Fruit fly (Drosophila melanogaster) whole organism, wandering third instar larva: ENCODE results near the gene CG17124.

Experiments
- CG32264 ChIP-seq: fragments of 200-800 bp; sonication (Bioruptor generic); optimal IDR thresholded peaks from 2 replicates; lab custom pipeline; 2016; ENCODE audit warnings: missing biosample characterization, missing genetic modification characterization
- CG9705 ChIP-seq: fragments of 200-800 bp; sonication (Bioruptor generic); optimal IDR thresholded peaks from 2 replicates; lab custom pipeline; 2018; ENCODE audit warnings: missing biosample characterization, mild to moderate bottlenecking, missing genetic modification characterization
- CrebA ChIP-seq: fragments of 200-800 bp; sonication (Bioruptor generic); optimal IDR thresholded peaks from 2 replicates; lab custom pipeline; 2016; ENCODE audit warnings: missing biosample characterization, mild to moderate bottlenecking, missing genetic modification characterization, borderline replicate concordance
- Dfd ChIP-seq: fragments of >200 bp; optimal IDR thresholded peaks from 2 replicates; lab custom pipeline; 2017; ENCODE audit warnings: missing biosample characterization, missing genetic modification characterization
- Dif ChIP-seq: fragments of 200-275, 200-300 bp; sonication (Bioruptor generic); optimal IDR thresholded peaks from 2 replicates; lab custom pipeline; 2018; ENCODE audit warnings: missing biosample characterization, missing genetic modification characterization; ENCODE audit not compliant: partially characterized antibody
- GATAd ChIP-seq: sonication (Bioruptor generic); optimal IDR thresholded peaks from 2 replicates; lab custom pipeline; 2016; ENCODE audit warnings: missing biosample characterization, missing genetic modification characterization
- HLH106 ChIP-seq: fragments of 200-800 bp; optimal IDR thresholded peaks from 3 replicates; lab custom pipeline; 2019; ENCODE audit warnings: missing biosample characterization, mild to moderate bottlenecking, missing genetic modification characterization, moderate library complexity
- Hr83 ChIP-seq: fragments of 200-300 bp; sonication (Bioruptor generic); optimal IDR thresholded peaks from 2 replicates; lab custom pipeline; 2016; ENCODE audit warnings: missing biosample characterization, mild to moderate bottlenecking, missing genetic modification characterization, moderate library complexity; ENCODE audit not compliant: poor library complexity, severe bottlenecking
- Mio ChIP-seq: sonication (Bioruptor generic); optimal IDR thresholded peaks from 2 replicates; lab custom pipeline; 2016; ENCODE audit warnings: missing biosample characterization, missing genetic modification characterization
- Myc ChIP-seq: fragments of >200 bp; optimal IDR thresholded peaks from 2 replicates; lab custom pipeline; 2017
- Rel ChIP-seq, 2 experiments: fragments of 200-800 bp; sonication (Bioruptor generic) in 1 of 2; optimal IDR thresholded peaks; 2 replicates in 1 of 2; 3 replicates in 1 of 2; lab custom pipeline; 2016 to 2019; ENCODE audit warnings: mild to moderate bottlenecking in 2 of 2, missing biosample characterization in 2 of 2, missing genetic modification characterization in 2 of 2, moderate library complexity in 1 of 2
- Sp1 ChIP-seq: fragments of 200-800 bp; sonication (Bioruptor generic); optimal IDR thresholded peaks from 3 replicates; lab custom pipeline; 2019; ENCODE audit warnings: missing biosample characterization, mild to moderate bottlenecking, missing genetic modification characterization, moderate library complexity
- Vsx2 ChIP-seq: fragments of 200-300, 225-300 bp; sonication (Bioruptor generic); optimal IDR thresholded peaks from 2 replicates; lab custom pipeline; 2018; ENCODE audit warnings: missing biosample characterization, missing genetic modification characterization; ENCODE audit not compliant: partially characterized antibody
- brk ChIP-seq: fragments of 200-800 bp; sonication (Bioruptor generic); optimal IDR thresholded peaks from 2 replicates; lab custom pipeline; 2016; ENCODE audit warnings: missing biosample characterization, mild to moderate bottlenecking, missing genetic modification characterization
- dmrt93B ChIP-seq: fragments of 200-800 bp; sonication (Bioruptor generic); optimal IDR thresholded peaks from 2 replicates; lab custom pipeline; 2018; ENCODE audit warnings: missing biosample characterization, mild to moderate bottlenecking, missing genetic modification characterization
- ey ChIP-seq: fragments of 200-800 bp; sonication (Bioruptor generic); optimal IDR thresholded peaks from 2 replicates; lab custom pipeline; 2016; ENCODE audit warnings: missing biosample characterization, missing genetic modification characterization
- foxo ChIP-seq, 2 experiments: fragments of 200-800 bp; sonication (Bioruptor generic); optimal IDR thresholded peaks; 2 replicates in 1 of 2; 3 replicates in 1 of 2; lab custom pipeline; 2016 to 2017; ENCODE audit warnings: missing biosample characterization in 2 of 2, missing genetic modification characterization in 2 of 2
- fru ChIP-seq: fragments of 200-800 bp; sonication (Bioruptor generic); optimal IDR thresholded peaks from 3 replicates; lab custom pipeline; 2016; ENCODE audit warnings: missing biosample characterization, mild to moderate bottlenecking, missing genetic modification characterization
- h ChIP-seq: fragments of 200-800 bp; sonication (Bioruptor generic); optimal IDR thresholded peaks from 3 replicates; lab custom pipeline; 2016; ENCODE audit warnings: missing biosample characterization, mild to moderate bottlenecking, missing genetic modification characterization
- lola ChIP-seq: fragments of >200 bp; optimal IDR thresholded peaks from 2 replicates; lab custom pipeline; 2017; ENCODE audit warnings: missing biosample characterization, missing genetic modification characterization
- rgr ChIP-seq: fragments of 200-800 bp; sonication (Bioruptor generic); optimal IDR thresholded peaks from 3 replicates; lab custom pipeline; 2016; ENCODE audit warnings: missing biosample characterization, mild to moderate bottlenecking, missing genetic modification characterization
- sage ChIP-seq: fragments of 200-800 bp; sonication (Bioruptor generic); optimal IDR thresholded peaks from 2 replicates; lab custom pipeline; 2016; ENCODE audit warnings: missing biosample characterization, mild to moderate bottlenecking, missing genetic modification characterization
- sv ChIP-seq: fragments of 200-800 bp; sonication (Bioruptor generic); optimal IDR thresholded peaks from 3 replicates; lab custom pipeline; 2016; ENCODE audit warnings: missing biosample characterization, missing genetic modification characterization
- tai ChIP-seq: sonication (Bioruptor generic); optimal IDR thresholded peaks from 2 replicates; lab custom pipeline; 2016; ENCODE audit warnings: missing biosample characterization, missing genetic modification characterization
- usp ChIP-seq: fragments of >200 bp; optimal IDR thresholded peaks from 2 replicates; lab custom pipeline; 2017; ENCODE audit warnings: missing biosample characterization, missing genetic modification characterization

The CG17124 gene

dm6 chr2L:10753618-10754017 lies 2.5 kb downstream of the CG17124 start:
- TF ChIP-seq Hr83 (GFP tag; lab: Kevin White, UChicago), result no peak

DNA sequence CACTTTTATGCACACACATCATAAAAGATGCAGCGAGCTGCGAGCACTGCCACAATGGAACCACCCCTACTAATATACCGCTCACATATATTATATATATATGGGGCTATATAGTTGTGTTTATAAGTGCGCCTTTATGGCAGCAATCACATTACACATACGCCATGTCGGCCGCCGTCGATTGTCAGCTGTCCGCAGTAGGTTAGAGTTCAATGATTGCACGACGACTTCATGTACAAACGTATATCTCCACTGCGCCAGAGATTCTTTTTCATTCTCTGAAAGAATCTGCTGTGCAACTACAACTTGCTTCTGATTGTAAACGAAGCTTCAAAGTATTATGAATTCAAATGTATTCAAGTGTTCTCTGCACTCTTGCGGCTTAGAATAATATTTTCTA lies 3.5 kb downstream of the CG17124 start:
- TF ChIP-seq foxo (GFP tag; optimal IDR thresholded peaks at IDR 0.05; lab: Kevin White, UChicago) (no peak), usp (GFP tag; lab: Kevin White, UChicago) (no peak), Hr83 (GFP tag; lab: Kevin White, UChicago) (no peak), Rel (GFP tag; optimal IDR thresholded peaks at IDR 0.05; lab: Kevin White, UChicago) (no peak), Rel (tag; optimal IDR thresholded peaks at IDR 0.05; lab: Kevin White, UChicago) (no peak), GATAd (GFP tag; lab: Kevin White, UChicago) (no peak), Mio (GFP tag; lab: Kevin White, UChicago) (no peak), fru (GFP tag; lab: Kevin White, UChicago) (no peak), Myc (lab: Kevin White, UChicago) (no peak)

DNA sequence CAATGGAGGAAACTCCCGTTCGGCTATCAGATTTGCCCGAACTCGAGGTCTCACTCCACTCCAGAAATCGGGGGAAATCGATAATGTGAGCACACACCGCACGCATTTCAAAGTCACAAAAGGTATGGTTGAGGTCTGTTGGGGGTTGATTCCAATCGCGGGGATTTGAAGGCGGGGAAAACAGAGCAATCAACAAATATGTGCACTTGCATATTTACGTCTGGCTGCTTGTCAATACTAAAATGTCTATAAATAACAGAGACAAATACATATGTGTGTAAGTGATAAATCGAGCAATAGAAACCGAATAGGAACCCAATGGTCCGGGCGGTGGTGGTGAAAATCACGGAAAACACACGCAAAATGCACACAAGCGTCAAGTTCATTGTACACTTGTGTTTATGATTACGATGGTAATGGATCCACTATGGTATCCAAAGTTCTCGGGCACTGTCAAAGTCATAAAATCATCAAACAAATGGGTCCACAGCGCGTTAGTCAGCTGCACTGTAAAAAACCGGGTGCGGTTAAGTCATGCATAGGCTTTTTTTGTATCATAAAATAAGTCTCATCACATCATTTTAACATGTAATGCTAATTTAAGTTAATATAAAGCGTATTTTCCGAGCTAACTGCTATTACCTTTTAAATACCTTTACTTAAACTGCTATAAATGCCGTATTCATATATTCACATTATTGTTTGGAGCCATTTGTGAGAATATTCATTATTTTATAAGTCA lies 4.1 kb downstream of the CG17124 start:
- TF ChIP-seq GATAd (GFP tag; lab: Kevin White, UChicago) (no peak), sv (GFP tag; lab: Kevin White, UChicago) (peak; percentile 33)

DNA sequence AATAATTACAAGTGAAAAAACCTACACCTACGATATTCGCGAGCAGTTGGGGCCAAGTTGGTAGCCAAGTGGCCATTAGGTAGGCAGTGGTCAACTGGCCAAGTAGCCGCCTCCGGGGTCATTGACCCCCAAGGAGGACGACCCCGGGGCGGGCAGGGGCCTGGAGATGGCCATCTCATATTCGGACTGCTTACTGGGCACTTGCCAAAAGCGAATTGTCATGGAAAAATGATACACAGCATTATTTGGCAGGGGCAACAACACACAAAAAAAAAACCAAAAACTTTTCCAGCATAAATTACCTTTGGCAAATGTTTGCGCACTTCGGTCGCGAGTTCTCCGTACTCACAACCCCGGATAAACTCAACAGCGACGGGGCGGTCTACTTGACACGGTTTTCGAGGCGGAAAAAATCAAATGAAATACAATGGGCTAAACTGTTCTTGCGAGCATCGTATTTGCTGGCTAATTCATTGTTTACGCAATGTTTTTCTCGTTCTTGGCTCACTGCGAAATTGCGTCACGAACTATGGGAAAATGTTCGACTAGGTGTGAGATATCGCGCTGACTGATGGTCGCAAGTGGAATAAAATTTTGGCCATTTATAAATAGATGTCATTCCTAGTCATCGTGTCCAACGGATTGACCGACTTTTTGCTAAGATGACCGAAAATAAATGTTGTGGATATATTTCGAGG lies 5.1 kb downstream of the CG17124 start:
- no peak for TF ChIP-seq CG9705
- TF ChIP-seq Dif (GFP tag; lab: Kevin White, UChicago), result no peak
- no peak for TF ChIP-seq Mio (GFP tag; lab: Kevin White, UChicago)
- no peak for TF ChIP-seq tai (GFP tag; lab: Kevin White, UChicago)
- no peak for TF ChIP-seq Dfd (GFP tag; lab: Kevin White, UChicago)
- TF ChIP-seq CG32264, result no peak
- TF ChIP-seq brk, result no peak
- no peak for TF ChIP-seq Myc (lab: Kevin White, UChicago)
- no peak for TF ChIP-seq Sp1
- TF ChIP-seq Hr83 (GFP tag; lab: Kevin White, UChicago), result no peak
- no peak for TF ChIP-seq HLH106 (tag; lab: Kevin White, UChicago)
- no peak for TF ChIP-seq usp (GFP tag; lab: Kevin White, UChicago)
- TF ChIP-seq lola, result no peak
- no peak for TF ChIP-seq Vsx2
- no peak for TF ChIP-seq sv (GFP tag; lab: Kevin White, UChicago)
- no peak for TF ChIP-seq rgr (GFP tag; lab: Kevin White, UChicago)
- no peak for TF ChIP-seq Rel (GFP tag; optimal IDR thresholded peaks at IDR 0.05; lab: Kevin White, UChicago)
- no peak for TF ChIP-seq Rel (tag; optimal IDR thresholded peaks at IDR 0.05; lab: Kevin White, UChicago)
- TF ChIP-seq sage (GFP tag; lab: Kevin White, UChicago), result no peak

DNA sequence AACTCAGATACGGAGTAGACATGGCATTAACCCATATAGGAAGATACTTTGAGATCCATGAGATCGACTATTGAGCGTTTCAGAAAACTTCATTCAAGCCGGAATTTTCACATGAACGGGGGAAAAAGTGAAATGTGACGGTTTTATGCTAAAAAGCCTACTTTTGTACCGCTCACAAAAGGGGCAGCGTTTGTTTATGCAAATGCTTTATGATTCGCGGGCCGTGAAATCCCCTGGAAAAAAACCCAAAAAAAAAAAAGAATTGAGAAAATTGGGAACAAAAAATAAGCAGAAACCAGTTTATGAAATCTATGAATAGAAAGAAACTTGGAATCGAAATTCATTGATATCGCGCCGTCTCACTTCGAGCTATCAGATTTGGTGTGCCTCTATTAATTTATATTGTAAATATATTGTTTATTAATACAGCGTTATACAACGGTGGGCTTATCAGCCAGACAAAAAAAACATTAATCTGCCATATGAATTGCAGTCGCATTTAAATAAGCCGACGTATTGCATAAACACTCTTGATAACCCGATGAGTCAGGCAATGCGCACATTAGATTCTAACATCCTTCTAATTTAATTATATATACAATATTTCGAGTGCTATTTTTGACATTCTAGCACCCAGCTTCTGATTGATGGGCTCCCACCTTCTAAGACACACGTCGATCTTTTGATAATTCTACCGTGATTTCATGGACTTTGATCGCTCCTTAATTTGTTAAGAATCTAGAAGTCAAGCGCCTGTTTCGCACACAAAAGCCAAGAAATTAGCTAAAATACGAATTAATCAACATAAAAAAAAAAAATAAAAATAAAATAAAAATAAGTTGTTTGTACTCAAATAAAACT lies 6.3 kb downstream of the CG17124 start:
- no peak for TF ChIP-seq ey (GFP tag; lab: Kevin White, UChicago)

DNA sequence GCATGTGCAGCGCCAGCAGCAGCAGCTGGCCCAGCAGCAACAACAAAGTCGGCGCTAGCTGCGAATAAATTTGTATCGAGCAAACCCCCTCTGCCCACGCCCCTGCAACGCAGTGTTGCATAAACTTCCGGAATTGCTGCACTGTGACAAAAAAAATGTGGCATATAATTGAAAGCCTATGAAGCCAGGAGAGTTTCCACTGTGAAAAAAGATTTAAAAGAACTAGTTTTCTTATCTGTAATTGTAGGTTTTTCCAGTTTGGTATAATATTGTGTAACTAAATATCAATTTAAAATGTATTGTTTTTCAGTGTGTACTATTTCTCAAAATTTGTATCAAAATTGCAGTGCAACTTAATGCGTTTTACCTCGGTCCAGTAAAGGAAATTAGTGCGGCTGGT lies 7.9 kb downstream of the CG17124 start:
- TF ChIP-seq CrebA (GFP tag; lab: Kevin White, UChicago) (no peak), HLH106 (tag; lab: Kevin White, UChicago) (no peak), dmrt93B (GFP tag; lab: Kevin White, UChicago) (no peak), rgr (GFP tag; lab: Kevin White, UChicago) (no peak), tai (GFP tag; lab: Kevin White, UChicago) (no peak), lola (no peak), Dfd (GFP tag; lab: Kevin White, UChicago) (no peak), h (GFP tag; lab: Kevin White, UChicago) (no peak), CG9705 (no peak)
